Fruit fly (Drosophila melanogaster) whole organism, prepupa: Measurements from ENCODE around the gene Acp29AB.

Experiments used
- Blimp-1 ChIP-seq: fragments of 200-800 bp; sonication (Bioruptor generic); optimal IDR thresholded peaks from 3 replicates; lab custom pipeline; 2017; ENCODE audit warnings: missing biosample characterization, missing genetic modification characterization, mild to moderate bottlenecking, moderate library complexity, missing genetic modification reagents
- CG10631 ChIP-seq: fragments of 200-800 bp; sonication (Bioruptor generic); optimal IDR thresholded peaks from 2 replicates; lab custom pipeline; 2016; ENCODE audit warnings: missing biosample characterization, missing genetic modification characterization
- CG10669 ChIP-seq: fragments of 200-800 bp; sonication (Bioruptor generic); optimal IDR thresholded peaks from 3 replicates; lab custom pipeline; 2018; ENCODE audit warnings: missing biosample characterization, mild to moderate bottlenecking, missing genetic modification characterization, moderate library complexity
- CG11294 ChIP-seq: fragments of 200-800 bp; sonication (Bioruptor generic); IDR thresholded peaks from 2 replicates; pipeline ENCODE4 v1.3.6; 2022; ENCODE audit warnings: missing biosample characterization, missing genetic modification characterization
- CG11762 ChIP-seq: fragments of 200-800 bp; sonication (Bioruptor generic); optimal IDR thresholded peaks from 3 replicates; lab custom pipeline; 2016; ENCODE audit warnings: missing biosample characterization, missing genetic modification characterization; ENCODE audit not compliant: insufficient read depth
- CG1621 ChIP-seq: fragments of 200-800 bp; sonication (Bioruptor generic); optimal IDR thresholded peaks from 3 replicates; lab custom pipeline; 2018; ENCODE audit warnings: missing biosample characterization, mild to moderate bottlenecking, missing genetic modification characterization
- CG16779 ChIP-seq: fragments of 200-800 bp; sonication (Bioruptor generic); optimal IDR thresholded peaks from 3 replicates; lab custom pipeline; 2017; ENCODE audit warnings: missing biosample characterization, mild to moderate bottlenecking, missing genetic modification characterization
- CG3032 ChIP-seq: fragments of 200-800 bp; optimal IDR thresholded peaks from 2 replicates; lab custom pipeline; 2019; ENCODE audit warnings: missing biosample characterization, mild to moderate bottlenecking, missing genetic modification characterization, moderate library complexity
- CG31627 ChIP-seq: fragments of 200-800 bp; sonication (Bioruptor generic); optimal IDR thresholded peaks from 3 replicates; lab custom pipeline; 2016; ENCODE audit warnings: missing biosample characterization, missing genetic modification characterization
- CG32006 ChIP-seq: fragments of 200-800 bp; sonication (Bioruptor generic); optimal IDR thresholded peaks from 3 replicates; lab custom pipeline; 2017; ENCODE audit warnings: missing biosample characterization, mild to moderate bottlenecking, missing genetic modification characterization
- CG34406 ChIP-seq: fragments of 200-800 bp; sonication (Bioruptor generic); optimal IDR thresholded peaks from 3 replicates; lab custom pipeline; 2016; ENCODE audit warnings: missing biosample characterization, missing genetic modification characterization
- CG3919 ChIP-seq: fragments of 200-800 bp; sonication (Bioruptor generic); optimal IDR thresholded peaks from 3 replicates; lab custom pipeline; 2016; ENCODE audit warnings: missing biosample characterization, missing genetic modification characterization
- CG6276 ChIP-seq: fragments of 200-800 bp; sonication (Bioruptor generic); optimal IDR thresholded peaks from 2 replicates; lab custom pipeline; 2017; ENCODE audit warnings: missing biosample characterization, mild to moderate bottlenecking, missing genetic modification characterization
- CG6792 ChIP-seq: fragments of 200-800 bp; sonication (Bioruptor generic); optimal IDR thresholded peaks from 3 replicates; lab custom pipeline; 2016; ENCODE audit warnings: missing biosample characterization, missing genetic modification characterization
- CG6808 ChIP-seq: fragments of 200-800 bp; sonication (Bioruptor generic); optimal IDR thresholded peaks from 3 replicates; lab custom pipeline; 2017; ENCODE audit warnings: missing biosample characterization, missing genetic modification characterization, mild to moderate bottlenecking, moderate library complexity, missing genetic modification reagents
- CG7368 ChIP-seq: fragments of 200-800 bp; sonication (Bioruptor generic); optimal IDR thresholded peaks from 3 replicates; lab custom pipeline; 2016; ENCODE audit warnings: missing biosample characterization, missing genetic modification characterization
- CG8119 ChIP-seq: fragments of 200-800 bp; sonication (Bioruptor generic); IDR thresholded peaks from 3 replicates; pipeline ENCODE4 v1.3.6; 2022; ENCODE audit warnings: missing biosample characterization, missing genetic modification characterization
- CG8632 ChIP-seq: fragments of 200-800 bp; sonication (Bioruptor generic); optimal IDR thresholded peaks from 3 replicates; lab custom pipeline; 2016; ENCODE audit warnings: missing biosample characterization, missing genetic modification characterization
- CG9139 ChIP-seq: fragments of 200-800 bp; sonication (Bioruptor generic); optimal IDR thresholded peaks from 3 replicates; lab custom pipeline; 2017; ENCODE audit warnings: missing biosample characterization, mild to moderate bottlenecking, missing genetic modification characterization
- Eip75B ChIP-seq: fragments of 200-800 bp; sonication (Bioruptor generic); optimal IDR thresholded peaks from 3 replicates; lab custom pipeline; 2016; ENCODE audit warnings: missing biosample characterization, missing genetic modification characterization
- Ets21C ChIP-seq: fragments of 200-800 bp; sonication (Bioruptor generic); optimal IDR thresholded peaks from 3 replicates; lab custom pipeline; 2016; ENCODE audit warnings: missing biosample characterization, missing genetic modification characterization
- Ets96B ChIP-seq: fragments of 200-800 bp; optimal IDR thresholded peaks from 2 replicates; lab custom pipeline; 2019; ENCODE audit warnings: missing biosample characterization, mild to moderate bottlenecking, missing genetic modification characterization, moderate library complexity
- Gug ChIP-seq: fragments of 200-800 bp; sonication (Bioruptor generic); IDR thresholded peaks from 2 replicates; pipeline ENCODE4 v1.3.6; 2022; ENCODE audit warnings: missing biosample characterization, missing genetic modification characterization
- Hr38 ChIP-seq: sonication (Bioruptor generic); optimal IDR thresholded peaks from 2 replicates; lab custom pipeline; 2016; ENCODE audit warnings: missing biosample characterization, missing genetic modification characterization
- Hr4 ChIP-seq: fragments of 200-800 bp; sonication (Bioruptor generic); optimal IDR thresholded peaks from 3 replicates; lab custom pipeline; 2016; ENCODE audit warnings: missing biosample characterization, missing genetic modification characterization
- Lpt ChIP-seq: fragments of 200-800 bp; sonication (Bioruptor generic); optimal IDR thresholded peaks from 3 replicates; lab custom pipeline; 2016; ENCODE audit warnings: missing biosample characterization, missing genetic modification characterization
- Met ChIP-seq: fragments of 200-800 bp; sonication (Bioruptor generic); optimal IDR thresholded peaks from 3 replicates; lab custom pipeline; 2016; ENCODE audit warnings: missing biosample characterization, missing genetic modification characterization
- OdsH ChIP-seq: fragments of 200-800 bp; sonication (Bioruptor generic); optimal IDR thresholded peaks from 3 replicates; lab custom pipeline; 2016; ENCODE audit warnings: missing biosample characterization, missing genetic modification characterization
- Smox ChIP-seq: fragments of 200-800 bp; sonication (Bioruptor generic); optimal IDR thresholded peaks from 3 replicates; lab custom pipeline; 2016; ENCODE audit warnings: missing biosample characterization, missing genetic modification characterization
- Sox14 ChIP-seq: fragments of 200-800 bp; sonication (Bioruptor generic); optimal IDR thresholded peaks from 3 replicates; lab custom pipeline; 2016; ENCODE audit warnings: missing biosample characterization, missing genetic modification characterization
- achi ChIP-seq: fragments of 200-800 bp; sonication (Bioruptor generic); optimal IDR thresholded peaks from 3 replicates; lab custom pipeline; 2016; ENCODE audit warnings: missing biosample characterization, missing genetic modification characterization
- cyc ChIP-seq: fragments of 200-800 bp; sonication (Bioruptor generic); optimal IDR thresholded peaks from 3 replicates; lab custom pipeline; 2016; ENCODE audit warnings: missing biosample characterization, missing genetic modification characterization
- dac ChIP-seq: fragments of 200-800 bp; sonication (Bioruptor generic); optimal IDR thresholded peaks from 2 replicates; lab custom pipeline; 2017; ENCODE audit warnings: missing biosample characterization, mild to moderate bottlenecking, missing genetic modification characterization
- dsx ChIP-seq: fragments of 200-800 bp; optimal IDR thresholded peaks from 3 replicates; lab custom pipeline; 2019; ENCODE audit warnings: missing biosample characterization, mild to moderate bottlenecking, missing genetic modification characterization, moderate library complexity; ENCODE audit not compliant: poor library complexity, severe bottlenecking
- eg ChIP-seq: fragments of 200-800 bp; sonication (Bioruptor generic); IDR thresholded peaks from 3 replicates; pipeline ENCODE4 v1.3.6; 2022; ENCODE audit warnings: missing biosample characterization, missing genetic modification characterization
- fkh ChIP-seq: fragments of 200-800 bp; sonication (Bioruptor generic); optimal IDR thresholded peaks from 3 replicates; lab custom pipeline; 2017; ENCODE audit warnings: missing biosample characterization, mild to moderate bottlenecking, missing genetic modification characterization, moderate library complexity
- lz ChIP-seq: fragments of 200-800 bp; sonication (Bioruptor generic); optimal IDR thresholded peaks from 3 replicates; lab custom pipeline; 2016; ENCODE audit warnings: missing biosample characterization, missing genetic modification characterization
- net ChIP-seq: fragments of 200-800 bp; sonication (Bioruptor generic); optimal IDR thresholded peaks from 3 replicates; lab custom pipeline; 2016; ENCODE audit warnings: missing biosample characterization, missing genetic modification characterization
- salr ChIP-seq, 2 experiments: fragments of 200-800 bp; sonication (Bioruptor generic); optimal IDR thresholded peaks; 3 replicates each; lab custom pipeline; 2016 to 2018; ENCODE audit warnings: missing biosample characterization in 2 of 2, missing genetic modification characterization in 2 of 2, mild to moderate bottlenecking in 1 of 2
- ss ChIP-seq, 2 experiments: fragments of 200-800 bp; sonication (Bioruptor generic); optimal IDR thresholded peaks; 2 replicates in 1 of 2; 3 replicates in 1 of 2; lab custom pipeline; 2017 to 2018; ENCODE audit warnings: mild to moderate bottlenecking in 2 of 2, missing biosample characterization in 2 of 2, missing genetic modification characterization in 2 of 2, moderate library complexity in 1 of 2
- svp ChIP-seq: fragments of 200-800 bp; sonication (Bioruptor generic); peaks from one replicate; lab custom pipeline; 2016; ENCODE audit warnings: missing biosample characterization, missing genetic modification characterization
- topi ChIP-seq: fragments of 200-800 bp; sonication (Bioruptor generic); optimal IDR thresholded peaks from 3 replicates; lab custom pipeline; 2016; ENCODE audit warnings: missing biosample characterization, missing genetic modification characterization
- vri ChIP-seq: fragments of 200-800 bp; sonication (Bioruptor generic); optimal IDR thresholded peaks from 3 replicates; lab custom pipeline; 2016; ENCODE audit warnings: missing biosample characterization, mild to moderate bottlenecking, missing genetic modification characterization

Gene Acp29AB

DNA sequence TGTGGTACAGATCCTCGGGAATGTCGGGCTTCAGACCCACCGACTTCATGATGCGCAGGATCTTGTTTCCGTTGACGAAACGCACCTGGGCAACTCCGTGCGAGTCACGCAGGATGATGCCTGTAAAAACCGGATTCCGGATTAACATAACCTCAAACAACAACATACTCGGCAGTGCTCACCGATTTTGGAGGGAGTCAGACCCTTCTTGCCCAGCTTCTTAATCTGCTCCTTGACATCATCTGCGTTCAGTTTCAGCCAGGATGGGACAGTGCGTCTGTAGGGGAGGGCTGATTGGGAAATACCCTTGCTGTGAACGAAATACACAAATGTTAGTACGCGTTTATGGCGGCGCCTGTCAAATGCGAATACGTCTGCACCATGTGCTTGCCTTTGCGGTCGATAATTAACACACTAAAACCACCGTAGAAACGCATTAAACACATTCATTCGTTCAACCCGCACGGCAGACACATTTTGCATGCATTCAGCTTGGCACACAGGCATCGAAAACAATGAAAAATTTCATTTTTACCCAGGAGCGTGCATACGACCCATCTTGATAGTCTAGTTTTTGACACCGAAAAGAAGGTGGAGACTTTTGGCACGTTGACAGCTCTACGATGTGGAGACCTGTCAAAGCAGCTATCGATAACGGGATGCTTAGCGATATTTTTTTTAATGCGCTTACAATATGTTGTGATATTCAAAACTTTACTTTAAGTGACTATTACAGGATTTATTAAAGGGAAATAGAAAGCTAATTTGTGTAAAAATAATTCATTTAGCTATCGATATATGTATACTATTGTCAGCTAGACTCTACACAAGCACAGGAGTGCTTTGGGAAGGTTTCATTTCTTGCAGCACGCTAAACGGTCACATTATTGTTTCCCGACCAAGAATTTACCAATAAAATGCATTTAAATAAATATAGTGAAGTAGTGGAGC lies 28.7 kb downstream of the Acp29AB start, which contains the start of the genes RpS13 and CSN8 (continued):
- TF ChIP-seq CG3032 (no peak), cyc (GFP tag; lab: Kevin White, UChicago) (no peak), Sox14 (GFP tag; lab: Kevin White, UChicago) (peak; percentile 34), topi (GFP tag; lab: Kevin White, UChicago) (peak; percentile 8), CG6276 (no peak), Eip75B (GFP tag; lab: Kevin White, UChicago) (no peak), Smox (GFP tag; lab: Kevin White, UChicago) (peak; percentile 7), dac (GFP tag; lab: Kevin White, UChicago) (no peak), CG8632 (GFP tag; lab: Kevin White, UChicago) (no peak), Hr38 (GFP tag; lab: Kevin White, UChicago) (no peak), CG9139 (no peak), CG16779 (no peak), CG8119 (GFP tag; lab: Robert Waterston, UW) (0 out of 3 replicates have a peak, but pooled peaks have one; percentile 18), ss (GFP tag; optimal IDR thresholded peaks at IDR 0.05; lab: Kevin White, UChicago) (peak in 1 of 2 experiments; percentile 9)

DNA sequence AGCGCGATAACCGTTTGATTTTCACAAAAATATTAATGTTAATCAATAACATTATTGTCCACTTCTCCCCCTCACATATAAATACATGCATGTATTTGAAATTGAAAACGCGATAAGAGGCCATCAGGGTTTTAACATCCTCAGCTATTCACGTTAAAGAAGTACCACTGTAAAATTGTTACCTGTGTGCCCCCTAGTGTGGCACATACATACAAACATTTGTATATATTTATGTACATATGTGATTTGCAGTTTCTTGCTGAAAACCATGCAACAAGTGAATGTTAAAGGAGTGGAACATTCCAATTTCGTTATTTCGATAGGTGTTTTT lies 30.1 kb downstream of the Acp29AB start:
- TF ChIP-seq CG3919 (GFP tag; lab: Kevin White, UChicago) (no peak), salr (GFP tag; optimal IDR thresholded peaks at IDR 0.05; lab: Kevin White, UChicago) (peak in 1 of 2 experiments; percentile 24), eg (peak; percentile 6; the same call in 2 of the 3 replicates), CG32006 (GFP tag; lab: Kevin White, UChicago) (no peak), CG9139 (no peak)

DNA sequence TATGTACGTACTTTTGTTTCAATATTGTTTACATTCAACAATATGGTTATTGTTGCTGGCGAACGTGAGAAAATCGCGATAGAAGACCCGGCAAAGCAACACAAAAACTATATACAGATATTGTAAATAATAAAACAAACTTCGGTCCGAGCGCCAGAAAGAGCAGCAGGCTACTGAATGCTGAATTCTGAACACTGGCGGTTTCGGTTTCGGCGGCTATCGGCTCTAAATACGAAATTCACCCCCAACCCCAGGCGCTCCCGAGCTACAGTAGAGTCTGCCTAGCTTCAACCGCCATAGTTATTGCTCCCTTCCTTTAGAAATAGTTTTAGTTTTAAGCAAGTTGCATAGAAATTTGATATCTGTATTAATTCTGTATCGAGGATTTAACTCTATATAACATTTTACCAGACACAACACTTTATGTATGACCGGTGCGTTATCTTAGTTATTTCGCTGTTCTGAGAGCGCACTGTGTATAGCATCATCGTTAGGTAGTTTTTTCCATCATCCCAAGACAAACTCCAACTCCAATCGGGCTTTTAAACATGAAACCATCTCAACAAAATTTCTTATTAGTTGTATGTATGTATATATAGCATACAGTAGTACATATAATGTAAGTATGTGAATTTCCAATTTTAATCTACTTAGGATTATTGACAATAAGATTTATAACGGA lies 30.6 kb downstream of the Acp29AB start, which contains the start of gene CG7627:
CG7627 (minus strand) TSS at position 197 of the 682 bp plus-strand sequence.
- peak; percentile 68; the same call in 1 of the 2 replicates for TF ChIP-seq CG11294 (GFP tag; lab: Robert Waterston, UW)
- TF ChIP-seq net (GFP tag; lab: Kevin White, UChicago): peak; percentile 73
- peak; percentile 68 for TF ChIP-seq Smox (GFP tag; lab: Kevin White, UChicago)
- peak; percentile 35 for TF ChIP-seq CG10631 (GFP tag; lab: Kevin White, UChicago)
- peak; percentile 80 for TF ChIP-seq lz (GFP tag; lab: Kevin White, UChicago)
- TF ChIP-seq CG1621 (tag; lab: Kevin White, UChicago): peak; percentile 8
- peak; percentile 58 for TF ChIP-seq Hr4
- TF ChIP-seq svp (GFP tag; lab: Kevin White, UChicago): peak; percentile 96
- peak; percentile 5 for TF ChIP-seq CG11762 (GFP tag; lab: Kevin White, UChicago)
- peak; percentile 51 for TF ChIP-seq CG34406 (GFP tag; lab: Kevin White, UChicago)
- peak; percentile 72 for TF ChIP-seq Sox14 (GFP tag; lab: Kevin White, UChicago)
- peak; percentile 60 for TF ChIP-seq CG6792 (GFP tag; lab: Kevin White, UChicago)
- peak; percentile 77 for TF ChIP-seq vri (GFP tag; lab: Kevin White, UChicago)
- TF ChIP-seq CG7368: peak; percentile 53
- TF ChIP-seq Hr38 (GFP tag; lab: Kevin White, UChicago): no peak
- peak; percentile 58 for TF ChIP-seq Eip75B (GFP tag; lab: Kevin White, UChicago)
- TF ChIP-seq CG3919 (GFP tag; lab: Kevin White, UChicago): peak; percentile 46
- TF ChIP-seq CG16779: peak; percentile 7
- TF ChIP-seq ss (GFP tag; optimal IDR thresholded peaks at IDR 0.05; lab: Kevin White, UChicago): peak; percentile 16 to 41
- TF ChIP-seq CG6276: peak; percentile 65
- TF ChIP-seq Gug (GFP tag; lab: Robert Waterston, UW): peak; percentile 55
- peak; percentile 51 for TF ChIP-seq CG3032
- peak; percentile 58 for TF ChIP-seq CG10669 (GFP tag; lab: Kevin White, UChicago)
- peak; percentile 30 for TF ChIP-seq CG9139
- TF ChIP-seq achi: peak; percentile 71
- peak; percentile 70 for TF ChIP-seq Met (GFP tag; lab: Kevin White, UChicago)
- peak; percentile 62 for TF ChIP-seq Ets21C
- peak; percentile 64 for TF ChIP-seq CG6808 (GFP tag; lab: Kevin White, UChicago)
- peak; percentile 66 for TF ChIP-seq CG31627 (GFP tag; lab: Kevin White, UChicago)
- peak; percentile 16 for TF ChIP-seq Lpt (GFP tag; lab: Kevin White, UChicago)
- no peak for TF ChIP-seq Ets96B (tag; lab: Kevin White, UChicago)
- peak; percentile 47 for TF ChIP-seq dsx (GFP tag; lab: Kevin White, UChicago)
- peak; percentile 65 for TF ChIP-seq OdsH
- TF ChIP-seq fkh (GFP tag; lab: Kevin White, UChicago): peak; percentile 51
- peak; percentile 46 for TF ChIP-seq Blimp-1 (GFP tag; lab: Kevin White, UChicago)
